Fruit fly (Drosophila melanogaster): ENCODE measurements around the gene LeuRS.

The LeuRS gene

dm6 chr2L:3478034-3478880 is 36.2 kb downstream of the LeuRS start, which contains the start of gene Thor (continued):
- TF ChIP-seq corto (GFP tag; optimal IDR thresholded peaks at IDR 0.05) (no peak), CG14014 (GFP tag; IDR thresholded peaks at IDR 0.05) (peak; percentile 64; the same call in 1 of the 2 replicates), CG31224 (GFP tag; IDR thresholded peaks at IDR 0.05) (peak; percentile 55; the same call in 1 of the 2 replicates), da (GFP tag; optimal IDR thresholded peaks at IDR 0.05) (no peak), crp (GFP tag; optimal IDR thresholded peaks at IDR 0.05) (peak in 1 of 2 experiments; percentile 19), CG1647 (GFP tag; optimal IDR thresholded peaks at IDR 0.05) (peak; percentile 69), bigmax (GFP tag; optimal IDR thresholded peaks at IDR 0.05) (peak; percentile 44), CG2202 (tag; optimal IDR thresholded peaks at IDR 0.05) (peak; percentile 54), Chrac-16 (GFP tag; optimal IDR thresholded peaks at IDR 0.05) (peak; percentile 16), zen (tag; optimal IDR thresholded peaks at IDR 0.05) (no peak), CG10565 (GFP tag; optimal IDR thresholded peaks at IDR 0.05) (peak; percentile 17), ap (GFP tag; IDR thresholded peaks at IDR 0.05) (peak; percentile 55), CG12942 (GFP tag; optimal IDR thresholded peaks at IDR 0.05) (no peak), HmgD (GFP tag; optimal IDR thresholded peaks at IDR 0.05) (peak; percentile 82), pita (GFP tag; optimal IDR thresholded peaks at IDR 0.05) (no peak), onecut (GFP tag; IDR thresholded peaks at IDR 0.05) (peak; percentile 69), Drgx (GFP tag; IDR thresholded peaks at IDR 0.05) (peak; percentile 67), ash1 (GFP tag; optimal IDR thresholded peaks at IDR 0.05) (peak; percentile 77), Abd-B (GFP tag; optimal IDR thresholded peaks at IDR 0.05) (no peak), CG15696 (tag; optimal IDR thresholded peaks at IDR 0.05) (peak; percentile 40), nau (GFP tag; optimal IDR thresholded peaks at IDR 0.05) (peak; percentile 71), CHES-1-like (GFP tag; optimal IDR thresholded peaks at IDR 0.05) (peak; percentile 80), B-H2 (GFP tag; optimal IDR thresholded peaks at IDR 0.05) (peak; percentile 82), Adf1 (GFP tag; IDR thresholded peaks at IDR 0.05) (peak; percentile 55; the same call in 1 of the 2 replicates), CG17912 (GFP tag; optimal IDR thresholded peaks at IDR 0.05) (no peak), sna (GFP tag; IDR thresholded peaks at IDR 0.05; ENCODE audit: partially characterized antibody) (peak; percentile 48; the same call in 1 of the 2 replicates), Bteb2 (GFP tag; optimal IDR thresholded peaks at IDR 0.05) (peak; percentile 72), br (optimal IDR thresholded peaks at IDR 0.05) (no peak), CG11504 (tag; optimal IDR thresholded peaks at IDR 0.05) (peak; percentile 42), CG18476 (GFP tag; optimal IDR thresholded peaks at IDR 0.05) (no peak), Ssrp (tag; optimal IDR thresholded peaks at IDR 0.05) (no peak), CG18262 (tag; optimal IDR thresholded peaks at IDR 0.05) (peak; percentile 44), nerfin-2 (GFP tag; IDR thresholded peaks at IDR 0.05; ENCODE audit: partially characterized antibody) (no peak), CG17385 (GFP tag; optimal IDR thresholded peaks at IDR 0.05) (peak; percentile 63), CG7987 (GFP tag; optimal IDR thresholded peaks at IDR 0.05) (peak; percentile 80), chif (GFP tag; optimal IDR thresholded peaks at IDR 0.05) (peak; percentile 36 to 45), mld (GFP tag; IDR thresholded peaks at IDR 0.05; ENCODE audit: partially characterized antibody) (peak; percentile 55; the same call in 1 of the 3 replicates), Nf-YA (GFP tag; IDR thresholded peaks at IDR 0.05) (peak; percentile 53; the same call in 1 of the 2 replicates), Hmx (GFP tag; optimal IDR thresholded peaks at IDR 0.05) (no peak), CG13775 (GFP tag; optimal IDR thresholded peaks at IDR 0.05) (peak; percentile 46), fu2 (GFP tag; optimal IDR thresholded peaks at IDR 0.05) (peak; percentile 29), Gsc (GFP tag; IDR thresholded peaks at IDR 0.05) (no peak), emc (GFP tag; optimal IDR thresholded peaks at IDR 0.05) (peak; percentile 25), hth (optimal IDR thresholded peaks at IDR 0.05) (no peak), abd-A (tag; optimal IDR thresholded peaks at IDR 0.05) (peak; percentile 77), BtbVII (GFP tag; optimal IDR thresholded peaks at IDR 0.05) (peak; percentile 81), Xbp1 (GFP tag; optimal IDR thresholded peaks at IDR 0.05) (peak; percentile 35), lilli (GFP tag; optimal IDR thresholded peaks at IDR 0.05) (peak; percentile 86)
